Worm (Caenorhabditis elegans) whole organism, L4 larva: ENCODE data around the gene K02G10.15.
A peak's percentile ranks its signal among the peaks of the same experiment; 100 is the strongest.

Experiments used
- hlh-11 ChIP-seq: fragments of 200-800 bp; sonication (Bioruptor generic); optimal IDR thresholded peaks from 2 replicates; lab custom pipeline; 2018; ENCODE audit warnings: mild to moderate bottlenecking, missing genetic modification characterization, missing compliant biosample characterization
- nhr-11 ChIP-seq: fragments of 150-350 bp; optimal IDR thresholded peaks from 2 replicates; lab custom pipeline; 2014; ENCODE audit warnings: missing biosample characterization, missing genetic modification characterization
- pha-4 ChIP-seq, 2 experiments: fragments of 150-350 bp in 1 of 2; fragments of 200-800 bp in 1 of 2; sonication (Bioruptor generic) in 1 of 2; IDR thresholded peaks in 1 of 2; optimal IDR thresholded peaks in 1 of 2; 2 replicates each; pipeline versions ENCODE4 v1.3.6 to Lab custom; 2014 to 2022; ENCODE audit warnings: missing genetic modification characterization in 2 of 2, missing genetic modification reagents in 2 of 2, missing biosample characterization in 1 of 2, missing compliant biosample characterization in 1 of 2

Gene K02G10.15

ce11 chrX:4632088-4632487 lies 50.4 kb downstream of the K02G10.15 start, which contains the start of gene slcr-46.1 (continued):
- TF ChIP-seq pha-4 (GFP tag; IDR thresholded peaks at IDR 0.05; lab: Robert Waterston, UW) (no peak), pha-4 (tag; optimal IDR thresholded peaks at IDR 0.05; lab: Kevin White, UChicago) (no peak), nhr-11 (tag; lab: Kevin White, UChicago) (no peak), hlh-11 (tag; lab: Kevin White, UChicago) (peak; percentile 36)
